Fruit fly (Drosophila melanogaster) whole organism, pupa: Measurements from ENCODE around the gene CG43052.

ENCODE experiments used
- CG10348 ChIP-seq: fragments of 200-800 bp; sonication (Bioruptor generic); IDR thresholded peaks from 2 replicates; pipeline ENCODE4 v1.3.6; 2022; ENCODE audit warnings: missing biosample characterization, missing genetic modification characterization
- CG12605 ChIP-seq: fragments of 200-800 bp; sonication (Bioruptor generic); IDR thresholded peaks from 2 replicates; pipeline ENCODE4 v1.3.6; 2022; ENCODE audit warnings: missing biosample characterization, missing genetic modification characterization
- CG13204 ChIP-seq: fragments of 200-800 bp; sonication (Bioruptor generic); optimal IDR thresholded peaks from 2 replicates; lab custom pipeline; 2018; ENCODE audit warnings: missing biosample characterization, mild to moderate bottlenecking, missing genetic modification characterization, moderate library complexity
- CG14655 ChIP-seq: fragments of 200-800 bp; sonication (Bioruptor generic); optimal IDR thresholded peaks from 3 replicates; lab custom pipeline; 2017; ENCODE audit warnings: mild to moderate bottlenecking, missing biosample characterization, missing genetic modification reagents, missing genetic modification characterization
- CG15710 ChIP-seq: fragments of 200-800 bp; sonication (Bioruptor generic); optimal IDR thresholded peaks from 2 replicates; lab custom pipeline; 2018; ENCODE audit warnings: missing biosample characterization, mild to moderate bottlenecking, missing genetic modification characterization, moderate library complexity
- CG17806 ChIP-seq: fragments of 200-800 bp; sonication (Bioruptor generic); optimal IDR thresholded peaks from 2 replicates; lab custom pipeline; 2018; ENCODE audit warnings: missing biosample characterization, mild to moderate bottlenecking, missing genetic modification characterization, moderate library complexity
- CG32121 ChIP-seq: fragments of 200-800 bp; sonication (Bioruptor generic); IDR thresholded peaks from 2 replicates; pipeline ENCODE4 v1.3.6; 2022; ENCODE audit warnings: missing biosample characterization, missing genetic modification characterization
- CG34367 ChIP-seq: fragments of 200-800 bp; sonication (Bioruptor generic); optimal IDR thresholded peaks from 2 replicates; lab custom pipeline; 2018; ENCODE audit warnings: missing biosample characterization, mild to moderate bottlenecking, missing genetic modification characterization
- CG4496 ChIP-seq: fragments of 200-800 bp; sonication (Bioruptor generic); IDR thresholded peaks from 3 replicates; pipeline ENCODE4 v1.3.6; 2022; ENCODE audit warnings: missing biosample characterization, missing genetic modification characterization
- CG8159 ChIP-seq: fragments of 200-800 bp; sonication (Bioruptor generic); optimal IDR thresholded peaks from 3 replicates; lab custom pipeline; 2018; ENCODE audit warnings: missing biosample characterization, mild to moderate bottlenecking, missing genetic modification characterization, moderate library complexity
- CG8301 ChIP-seq: fragments of 200-800 bp; sonication (Bioruptor generic); optimal IDR thresholded peaks from 2 replicates; lab custom pipeline; 2018; ENCODE audit warnings: missing biosample characterization, mild to moderate bottlenecking, missing genetic modification characterization
- CG9948 ChIP-seq: fragments of 200-800 bp; sonication (Bioruptor generic); optimal IDR thresholded peaks from 2 replicates; lab custom pipeline; 2018; ENCODE audit warnings: missing biosample characterization, mild to moderate bottlenecking, missing genetic modification characterization, moderate library complexity
- D1 ChIP-seq: fragments of 200-800 bp; sonication (Bioruptor generic); optimal IDR thresholded peaks from 2 replicates; lab custom pipeline; 2018; ENCODE audit warnings: missing biosample characterization, mild to moderate bottlenecking, missing genetic modification characterization, moderate library complexity
- EcR ChIP-seq: fragments of 200-800 bp; sonication (Bioruptor generic); optimal IDR thresholded peaks from 3 replicates; lab custom pipeline; 2019; ENCODE audit warnings: missing biosample characterization, missing genetic modification characterization, mild to moderate bottlenecking, moderate library complexity, missing genetic modification reagents
- Ets98B ChIP-seq: fragments of 200-800 bp; sonication (Bioruptor generic); IDR thresholded peaks from 2 replicates; pipeline ENCODE4 v1.3.6; 2022; ENCODE audit warnings: missing biosample characterization, missing genetic modification characterization
- Pif1A ChIP-seq: fragments of 200-800 bp; sonication (Bioruptor generic); optimal IDR thresholded peaks from 3 replicates; lab custom pipeline; 2016; ENCODE audit warnings: missing biosample characterization, missing genetic modification characterization
- Pif1B ChIP-seq: fragments of 200-800 bp; sonication (Bioruptor generic); optimal IDR thresholded peaks from 3 replicates; lab custom pipeline; 2016; ENCODE audit warnings: missing biosample characterization, missing genetic modification characterization
- Snoo ChIP-seq: fragments of 200-800 bp; sonication (Bioruptor generic); optimal IDR thresholded peaks from 3 replicates; lab custom pipeline; 2017; ENCODE audit warnings: missing biosample characterization, mild to moderate bottlenecking, missing genetic modification characterization, inconsistent platforms
- fd96Ca ChIP-seq: fragments of 200-800 bp; sonication (Bioruptor generic); IDR thresholded peaks from 3 replicates; pipeline ENCODE4 v1.3.6; 2022; ENCODE audit warnings: missing biosample characterization, missing genetic modification characterization
- gl ChIP-seq: fragments of 200-800 bp; sonication (Bioruptor generic); optimal IDR thresholded peaks from 2 replicates; lab custom pipeline; 2018; ENCODE audit warnings: missing biosample characterization, mild to moderate bottlenecking, missing genetic modification characterization
- rn ChIP-seq: fragments of 200-800 bp; sonication (Bioruptor generic); IDR thresholded peaks from 2 replicates; pipeline ENCODE4 v1.3.6; 2022; ENCODE audit warnings: missing biosample characterization, missing genetic modification characterization

The CG43052 gene

DNA sequence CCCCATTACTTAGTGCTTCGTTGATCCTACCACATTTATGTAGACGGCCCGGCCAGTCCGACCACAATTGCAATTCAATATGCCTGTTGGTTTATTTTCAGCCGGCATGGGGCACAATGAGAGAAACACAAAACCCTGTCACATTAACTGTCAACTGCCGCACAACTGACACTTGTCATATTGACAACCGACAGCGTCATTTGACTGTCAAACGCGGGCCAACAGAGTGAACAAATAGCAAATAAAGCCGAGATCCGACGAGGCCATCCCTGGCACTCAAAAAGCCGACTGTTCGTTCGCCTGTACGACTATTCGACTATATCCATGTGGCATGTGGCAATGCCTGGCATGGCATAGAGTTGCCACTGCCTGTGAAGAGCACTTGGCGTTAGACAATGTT is 46.1 kb downstream of the CG43052 start:
- TF ChIP-seq Ets98B (GFP tag; lab: Robert Waterston, UW) (no peak), CG8301 (no peak), CG8159 (tag; lab: Kevin White, UChicago) (no peak), Pif1A (GFP tag; lab: Kevin White, UChicago) (no peak), CG13204 (GFP tag; lab: Kevin White, UChicago) (no peak), CG17806 (tag; lab: Kevin White, UChicago) (no peak), Pif1B (GFP tag; lab: Kevin White, UChicago) (no peak), Snoo (tag; lab: Kevin White, UChicago) (no peak), CG32121 (GFP tag; lab: Robert Waterston, UW) (no peak), CG4496 (GFP tag; lab: Robert Waterston, UW) (no peak), CG15710 (tag; lab: Kevin White, UChicago) (no peak), CG9948 (tag; lab: Kevin White, UChicago) (no peak), fd96Ca (no peak), CG10348 (GFP tag; lab: Robert Waterston, UW) (no peak)

DNA sequence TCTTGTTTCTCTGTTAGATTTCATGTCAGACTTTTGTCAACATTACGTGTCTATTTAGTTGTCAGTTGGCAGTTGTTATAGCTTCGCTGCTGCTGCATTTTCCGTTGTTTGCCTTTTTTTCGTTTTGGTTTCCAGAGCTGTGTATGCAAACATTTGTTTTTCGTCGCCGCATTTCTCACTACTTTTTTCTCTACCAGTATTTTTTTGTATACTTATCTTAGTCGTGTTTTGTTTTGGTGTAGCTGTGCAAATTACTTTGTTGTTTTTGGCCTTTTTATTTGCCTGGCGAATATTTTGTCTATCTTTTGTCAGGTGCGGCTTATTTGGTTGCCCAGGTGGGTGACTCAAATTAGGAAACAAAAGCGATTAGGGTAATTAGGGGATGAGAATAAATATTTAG is 46.7 kb downstream of the CG43052 start:
- TF ChIP-seq CG13204 (GFP tag; lab: Kevin White, UChicago) (no peak), Pif1B (GFP tag; lab: Kevin White, UChicago) (no peak), Ets98B (GFP tag; lab: Robert Waterston, UW) (no peak), CG32121 (GFP tag; lab: Robert Waterston, UW) (no peak), CG14655 (no peak), CG8301 (no peak), EcR (GFP tag; lab: Kevin White, UChicago) (no peak), Snoo (tag; lab: Kevin White, UChicago) (no peak)

DNA sequence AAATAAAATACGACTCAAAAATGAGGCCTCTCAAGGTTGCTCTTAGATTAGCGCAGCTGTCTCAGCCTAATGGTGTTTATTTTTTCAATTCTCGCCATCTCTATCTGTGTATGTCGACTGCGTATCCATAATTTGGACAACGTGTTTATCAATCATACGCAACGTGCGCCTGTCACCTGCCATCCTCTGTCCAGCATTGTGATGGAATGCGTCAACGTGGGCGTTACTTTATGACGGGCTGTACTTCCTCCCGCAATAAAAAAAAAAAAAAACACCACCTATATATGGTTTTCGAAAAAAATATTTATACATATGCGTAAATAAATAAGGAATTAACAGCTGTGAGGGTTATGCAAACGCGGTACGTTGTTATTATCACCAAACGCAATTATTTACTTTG is 47.4 kb downstream of the CG43052 start:
- TF ChIP-seq CG14655 (no peak), CG10348 (GFP tag; lab: Robert Waterston, UW) (no peak), CG32121 (GFP tag; lab: Robert Waterston, UW) (no peak), CG12605 (GFP tag; lab: Robert Waterston, UW) (no peak), fd96Ca (no peak), CG9948 (tag; lab: Kevin White, UChicago) (no peak), Pif1B (GFP tag; lab: Kevin White, UChicago) (no peak)

DNA sequence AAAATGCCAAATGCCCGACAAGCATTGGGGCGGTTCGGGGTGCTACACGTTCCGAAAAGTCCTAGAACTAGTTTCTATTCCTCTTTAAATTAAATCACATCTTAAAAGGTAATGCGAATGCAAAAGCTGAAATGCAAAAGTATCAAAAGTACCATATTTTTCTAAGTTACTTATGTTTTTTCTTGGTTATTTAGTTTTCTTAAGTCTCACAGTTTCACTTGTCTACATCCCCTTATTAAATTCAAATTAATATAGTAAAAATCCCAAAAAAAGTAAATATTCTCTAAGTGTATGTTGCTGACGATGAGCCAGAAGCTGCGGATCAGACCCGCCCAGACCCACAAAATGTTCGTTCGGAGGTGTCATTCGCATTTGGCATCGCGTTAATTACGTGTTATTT is 48.8 kb downstream of the CG43052 start:
- no peak for TF ChIP-seq CG34367
- TF ChIP-seq Ets98B (GFP tag; lab: Robert Waterston, UW): no peak
- no peak for TF ChIP-seq CG10348 (GFP tag; lab: Robert Waterston, UW)
- peak; percentile 64 for TF ChIP-seq CG8159 (tag; lab: Kevin White, UChicago)
- no peak for TF ChIP-seq fd96Ca
- peak; percentile 55 for TF ChIP-seq CG14655
- peak; percentile 1 for TF ChIP-seq CG15710 (tag; lab: Kevin White, UChicago)
- TF ChIP-seq Pif1A (GFP tag; lab: Kevin White, UChicago): no peak
- TF ChIP-seq CG13204 (GFP tag; lab: Kevin White, UChicago): no peak
- peak; percentile 8; the same call in 1 of the 2 replicates for TF ChIP-seq CG32121 (GFP tag; lab: Robert Waterston, UW)
- TF ChIP-seq Pif1B (GFP tag; lab: Kevin White, UChicago): no peak
- TF ChIP-seq CG8301: peak; percentile 41
- no peak for TF ChIP-seq CG12605 (GFP tag; lab: Robert Waterston, UW)
- TF ChIP-seq CG17806 (tag; lab: Kevin White, UChicago): peak; percentile 36
- peak; percentile 18 for TF ChIP-seq CG9948 (tag; lab: Kevin White, UChicago)
- no peak for TF ChIP-seq gl
- TF ChIP-seq D1 (tag; lab: Kevin White, UChicago): no peak
- peak; percentile 27 for TF ChIP-seq Snoo (tag; lab: Kevin White, UChicago)
- TF ChIP-seq EcR (GFP tag; lab: Kevin White, UChicago): no peak
- no peak for TF ChIP-seq CG4496 (GFP tag; lab: Robert Waterston, UW)
- TF ChIP-seq rn (GFP tag; lab: Robert Waterston, UW): no peak

DNA sequence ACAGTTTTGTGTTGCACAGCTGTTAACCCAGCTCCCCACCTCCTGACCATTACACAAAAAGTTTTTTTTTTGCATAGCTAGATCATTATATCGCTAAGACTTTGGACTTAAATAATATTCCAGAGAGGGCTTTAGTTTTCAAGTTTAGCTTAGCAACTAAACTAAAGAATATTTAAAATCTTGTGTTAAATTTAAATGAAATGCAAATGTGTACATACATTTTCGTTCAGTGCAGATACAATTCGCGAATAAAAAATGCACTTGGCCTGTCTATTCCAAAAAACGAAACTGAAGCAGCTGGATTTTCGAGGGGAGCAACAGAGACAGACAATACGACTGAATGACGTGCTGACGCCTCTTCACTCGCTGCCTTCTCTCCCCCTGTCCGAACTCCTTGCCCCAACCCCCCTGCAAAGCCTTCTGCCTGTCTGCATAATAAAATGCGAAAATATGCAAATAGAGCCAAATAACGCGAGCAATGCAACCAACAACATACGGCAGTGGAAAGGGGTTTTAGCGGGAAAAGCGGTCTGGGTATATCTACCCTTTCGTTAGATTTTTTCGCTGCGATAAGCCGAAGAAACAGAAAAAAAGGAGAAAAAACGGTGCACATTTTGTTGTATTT is 49.9 kb downstream of the CG43052 start:
- TF ChIP-seq CG14655: peak; percentile 38
- TF ChIP-seq rn (GFP tag; lab: Robert Waterston, UW): 0 out of 2 replicates have a peak, but pooled peaks have one; percentile 14
- no peak for TF ChIP-seq CG32121 (GFP tag; lab: Robert Waterston, UW)
- TF ChIP-seq Ets98B (GFP tag; lab: Robert Waterston, UW): no peak
- TF ChIP-seq Pif1A (GFP tag; lab: Kevin White, UChicago): peak; percentile 17
- TF ChIP-seq CG4496 (GFP tag; lab: Robert Waterston, UW): peak; percentile 68; the same call in 2 of the 3 replicates
- peak; percentile 31 for TF ChIP-seq CG17806 (tag; lab: Kevin White, UChicago)
